Fruit fly (Drosophila melanogaster): ENCODE measurements around the gene MSAmiP.

Gene MSAmiP

DNA sequence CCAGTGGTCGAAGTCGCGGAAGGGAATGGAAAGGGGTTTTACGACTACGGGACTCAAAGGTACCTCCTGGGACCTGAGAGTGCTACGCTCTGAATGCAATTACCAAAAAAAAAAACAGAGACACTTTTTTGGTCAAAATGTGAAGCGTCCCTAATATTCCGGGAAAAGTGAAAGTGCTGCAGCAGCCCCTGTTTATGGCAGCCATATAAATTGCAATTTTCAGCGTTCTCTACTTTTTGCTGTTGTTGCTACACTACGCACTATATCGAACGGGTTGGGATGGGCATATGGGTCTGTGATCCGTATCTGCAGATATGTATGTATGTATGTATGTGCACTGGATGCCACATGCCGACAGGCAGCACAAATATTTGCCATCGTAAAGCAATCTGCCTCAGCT, 4.1 kb downstream of the MSAmiP start:
- TF ChIP-seq CG11762 (GFP tag; optimal IDR thresholded peaks at IDR 0.05; ENCODE audit: insufficient read depth) (no peak), achi (GFP tag; optimal IDR thresholded peaks at IDR 0.05) (no peak), CG9139 (GFP tag; optimal IDR thresholded peaks at IDR 0.05) (no peak), CG7368 (GFP tag; optimal IDR thresholded peaks at IDR 0.05) (no peak), CG11294 (GFP tag; IDR thresholded peaks at IDR 0.05) (no peak), Sox102F (GFP tag; optimal IDR thresholded peaks at IDR 0.05) (no peak), CG34406 (GFP tag; optimal IDR thresholded peaks at IDR 0.05) (no peak), Blimp-1 (GFP tag; optimal IDR thresholded peaks at IDR 0.05) (no peak), CG31627 (GFP tag; optimal IDR thresholded peaks at IDR 0.05) (no peak)

DNA sequence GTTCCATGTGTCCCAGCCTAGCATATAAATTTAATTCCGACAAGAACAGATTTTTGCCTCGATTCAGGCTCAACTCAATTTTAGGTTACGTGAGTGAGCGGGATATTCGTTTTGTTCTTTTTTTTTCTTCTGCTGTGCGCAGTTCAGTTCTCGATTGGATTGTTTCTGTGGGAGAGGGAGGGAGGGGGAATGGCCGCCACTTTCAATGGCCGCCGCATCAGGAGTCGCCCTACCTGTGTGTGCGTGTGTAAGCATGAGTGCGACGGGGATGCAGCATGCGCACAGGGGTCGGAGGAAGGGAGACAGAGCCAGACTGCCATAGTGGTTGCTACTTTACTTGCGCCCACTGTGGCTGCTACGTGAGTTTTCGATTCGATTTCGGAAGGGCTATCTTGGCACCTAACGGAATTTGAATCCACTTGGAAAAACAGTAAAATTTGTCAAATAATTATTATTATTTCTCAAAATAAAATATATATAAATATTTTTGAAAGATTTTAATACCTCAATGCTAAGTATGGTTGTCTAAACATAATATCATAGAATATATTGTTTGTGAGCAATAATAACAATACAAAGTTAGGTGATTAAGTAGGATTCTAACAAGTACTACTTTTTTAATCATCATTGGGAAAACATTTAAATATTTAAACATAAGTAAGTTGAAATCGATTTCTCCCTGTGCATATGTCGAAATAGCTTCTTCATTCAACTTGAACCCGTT, 9.5 kb downstream of the MSAmiP start:
- peak; percentile 16 for TF ChIP-seq svp (GFP tag)
- TF ChIP-seq lz (GFP tag; optimal IDR thresholded peaks at IDR 0.05) = no peak

DNA sequence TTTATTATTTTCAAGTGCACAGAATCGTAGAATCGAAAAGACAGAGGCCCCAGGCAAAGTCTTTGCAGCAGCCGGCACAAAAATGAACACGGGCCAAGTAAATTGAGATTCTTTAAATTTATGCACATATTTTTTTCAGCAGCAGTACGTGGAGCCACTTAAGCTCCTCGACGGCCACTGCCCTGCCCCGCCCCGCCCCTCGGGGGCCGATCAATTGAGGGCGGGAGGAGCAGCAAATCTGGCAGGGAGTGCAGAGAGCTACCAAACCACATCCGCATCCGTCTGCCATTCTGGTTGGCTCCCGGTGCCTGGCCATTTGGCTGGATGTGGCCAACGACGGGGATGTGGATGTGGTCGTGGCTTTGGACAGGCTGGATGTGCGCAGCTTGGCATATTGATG, 11.5 kb downstream of the MSAmiP start:
- TF ChIP-seq esn (GFP tag; optimal IDR thresholded peaks at IDR 0.05) (no peak), vri (GFP tag; optimal IDR thresholded peaks at IDR 0.05) (no peak), topi (GFP tag; optimal IDR thresholded peaks at IDR 0.05) (no peak), Ets21C (GFP tag; optimal IDR thresholded peaks at IDR 0.05) (no peak), dsx (GFP tag; optimal IDR thresholded peaks at IDR 0.05; ENCODE audit: poor library complexity, severe bottlenecking) (no peak), CG15336 (GFP tag; IDR thresholded peaks at IDR 0.05) (no peak), cyc (GFP tag; optimal IDR thresholded peaks at IDR 0.05) (no peak), ss (GFP tag; optimal IDR thresholded peaks at IDR 0.05) (no peak), CG8319 (GFP tag; optimal IDR thresholded peaks at IDR 0.05) (no peak), CG3919 (GFP tag; optimal IDR thresholded peaks at IDR 0.05) (no peak)

DNA sequence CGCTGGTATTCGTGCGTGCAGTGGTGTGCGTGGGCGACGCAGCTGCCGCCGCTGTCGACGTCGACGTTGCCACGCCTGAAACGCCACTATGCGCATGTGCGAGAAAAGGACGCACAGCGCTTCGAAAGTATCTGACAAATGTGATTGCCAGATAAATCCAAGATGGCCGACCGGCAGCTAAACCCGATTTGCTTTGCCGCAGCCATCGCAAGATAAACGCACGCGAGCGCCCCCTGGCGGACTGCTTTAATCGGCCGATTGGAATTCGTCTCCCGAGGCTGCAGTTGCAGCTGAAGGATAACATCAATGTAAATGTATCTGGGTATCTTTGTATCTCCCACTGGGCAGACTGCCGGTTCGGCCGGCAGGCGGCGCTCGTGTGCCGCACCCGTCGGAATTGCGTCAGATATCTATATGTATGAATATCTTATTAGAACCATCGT, 13.6 kb downstream of the MSAmiP start:
- no peak for TF ChIP-seq CG8319 (GFP tag; optimal IDR thresholded peaks at IDR 0.05)
- TF ChIP-seq vri (GFP tag; optimal IDR thresholded peaks at IDR 0.05) = no peak
- TF ChIP-seq pdm3 (GFP tag; optimal IDR thresholded peaks at IDR 0.05) = peak; percentile 1
- TF ChIP-seq fkh (GFP tag; optimal IDR thresholded peaks at IDR 0.05) = no peak
- no peak for TF ChIP-seq achi (GFP tag; optimal IDR thresholded peaks at IDR 0.05)
- no peak for TF ChIP-seq CG6808 (GFP tag; optimal IDR thresholded peaks at IDR 0.05)
- no peak for TF ChIP-seq CG9139 (GFP tag; optimal IDR thresholded peaks at IDR 0.05)
- peak; percentile 66 for TF ChIP-seq dsx (GFP tag; optimal IDR thresholded peaks at IDR 0.05; ENCODE audit: poor library complexity, severe bottlenecking)
- no peak for TF ChIP-seq topi (GFP tag; optimal IDR thresholded peaks at IDR 0.05)
- no peak for TF ChIP-seq CG34406 (GFP tag; optimal IDR thresholded peaks at IDR 0.05)
- no peak for TF ChIP-seq esn (GFP tag; optimal IDR thresholded peaks at IDR 0.05)
- TF ChIP-seq CG3032 (tag; optimal IDR thresholded peaks at IDR 0.05) = no peak
- TF ChIP-seq Smox (GFP tag; optimal IDR thresholded peaks at IDR 0.05) = no peak
- TF ChIP-seq CG6163 (GFP tag; IDR thresholded peaks at IDR 0.05) = 0 out of 3 replicates have a peak, but pooled peaks have one; percentile 43
- TF ChIP-seq Hr4 (GFP tag; optimal IDR thresholded peaks at IDR 0.05) = no peak

DNA sequence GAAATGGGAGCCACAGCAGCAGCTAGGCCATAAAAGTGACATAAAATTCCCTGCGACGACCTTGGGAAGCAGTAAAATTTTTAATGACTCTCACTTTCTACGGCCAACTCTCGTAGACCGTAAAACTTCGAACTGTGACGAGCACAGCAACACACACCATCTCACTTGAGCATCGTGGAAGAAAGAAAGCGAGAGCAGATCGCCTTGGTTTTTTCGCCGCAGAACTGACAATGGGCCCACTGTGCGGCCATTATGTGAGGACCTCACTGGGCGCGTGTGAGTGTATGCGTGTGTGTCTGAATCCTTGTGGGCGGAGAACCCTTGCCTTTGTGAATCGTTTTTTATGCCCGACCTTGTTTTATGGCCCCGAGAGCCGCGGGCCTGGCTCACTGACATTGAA, 17.7 kb downstream of the MSAmiP start:
- TF ChIP-seq Sox15 (GFP tag; optimal IDR thresholded peaks at IDR 0.05) = no peak
- TF ChIP-seq Ets21C (GFP tag; optimal IDR thresholded peaks at IDR 0.05) = no peak
- TF ChIP-seq CG4318 (GFP tag; optimal IDR thresholded peaks at IDR 0.05) = no peak
- no peak for TF ChIP-seq CG3032 (tag; optimal IDR thresholded peaks at IDR 0.05)
- TF ChIP-seq CG10669 (GFP tag; optimal IDR thresholded peaks at IDR 0.05) = no peak
- no peak for TF ChIP-seq pdm3 (GFP tag; optimal IDR thresholded peaks at IDR 0.05)
- TF ChIP-seq OdsH (GFP tag; optimal IDR thresholded peaks at IDR 0.05) = no peak
- no peak for TF ChIP-seq eg (GFP tag; IDR thresholded peaks at IDR 0.05)
- TF ChIP-seq CG6792 (GFP tag; optimal IDR thresholded peaks at IDR 0.05) = no peak
- no peak for TF ChIP-seq CG34406 (GFP tag; optimal IDR thresholded peaks at IDR 0.05)
- TF ChIP-seq CG11902 (GFP tag; optimal IDR thresholded peaks at IDR 0.05) = no peak
- TF ChIP-seq CG1621 (tag; optimal IDR thresholded peaks at IDR 0.05) = no peak
- no peak for TF ChIP-seq CG6808 (GFP tag; optimal IDR thresholded peaks at IDR 0.05)
- no peak for TF ChIP-seq Sox102F (GFP tag; optimal IDR thresholded peaks at IDR 0.05)

Measured in whole organism, prepupa.